Worm (Caenorhabditis elegans): ENCODE results near the gene C44B11.4.
A peak's percentile ranks its signal among the peaks of the same experiment; 100 is the strongest.

Gene C44B11.4

DNA sequence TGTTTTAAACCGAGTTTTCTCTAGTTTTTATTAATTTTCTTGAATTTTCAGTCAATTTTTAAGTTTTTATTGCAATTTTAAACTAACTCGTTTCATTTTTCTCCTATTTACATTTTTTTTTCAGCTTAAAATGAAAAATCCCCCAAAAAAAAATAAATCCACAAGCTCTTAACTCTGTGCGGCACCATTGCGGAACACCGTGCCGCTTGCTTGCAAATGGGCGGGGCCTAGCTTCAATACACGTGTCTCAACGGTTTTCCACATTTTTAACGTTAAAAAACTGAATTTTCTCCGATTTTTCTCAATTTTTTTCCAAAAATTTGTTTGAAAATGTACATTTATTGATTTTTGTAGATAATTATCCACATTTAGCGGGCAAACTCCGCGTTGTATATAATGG is 31.4 kb upstream of the C44B11.4 start, which contains the start of gene R148.3 (continued):
- TF ChIP-seq dpl-1 (GFP tag; optimal IDR thresholded peaks at IDR 0.05) (peak; percentile 3 to 61 (median 40)), snpc-4 (tag; optimal IDR thresholded peaks at IDR 0.05) (peak; percentile 10), efl-1 (optimal IDR thresholded peaks at IDR 0.05) (peak; percentile 36 to 50), efl-1 (GFP tag; optimal IDR thresholded peaks at IDR 0.05 in 1 of 2) (peak; percentile 41 to 94), lin-35 (GFP tag; optimal IDR thresholded peaks at IDR 0.05) (peak; percentile 6 to 59), nhr-237 (tag; optimal IDR thresholded peaks at IDR 0.05) (no peak), lin-13 (GFP tag; optimal IDR thresholded peaks at IDR 0.05) (peak; percentile 26), ceh-82 (tag; optimal IDR thresholded peaks at IDR 0.05) (peak; percentile 33 to 45 (median 34)), unc-130 (tag; optimal IDR thresholded peaks at IDR 0.05) (peak; percentile 53), mep-1 (tag; optimal IDR thresholded peaks at IDR 0.05) (peak; percentile 68), nhr-20 (tag; optimal IDR thresholded peaks at IDR 0.05) (peak; percentile 35), nhr-19 (GFP tag; conservative IDR thresholded peaks at IDR 0.05) (peak; percentile 37), efl-3 (GFP tag; optimal IDR thresholded peaks at IDR 0.05) (no peak), skn-1 (tag; optimal IDR thresholded peaks at IDR 0.05) (peak; percentile 36), nhr-47 (tag; optimal IDR thresholded peaks at IDR 0.05) (peak; percentile 59), xbp-1 (tag; optimal IDR thresholded peaks at IDR 0.05) (peak; percentile 90), blmp-1 (tag; optimal IDR thresholded peaks at IDR 0.05) (peak; percentile 42), mdl-1 (tag; optimal IDR thresholded peaks at IDR 0.05) (peak in 1 of 2 experiments; percentile 61), ztf-11 (tag; optimal IDR thresholded peaks at IDR 0.05) (peak in 1 of 2 experiments; percentile 31), tbx-2 (tag; optimal IDR thresholded peaks at IDR 0.05) (peak; percentile 48), rnt-1 (tag; optimal IDR thresholded peaks at IDR 0.05) (peak; percentile 74), pqm-1 (tag; optimal IDR thresholded peaks at IDR 0.05) (no peak)

DNA sequence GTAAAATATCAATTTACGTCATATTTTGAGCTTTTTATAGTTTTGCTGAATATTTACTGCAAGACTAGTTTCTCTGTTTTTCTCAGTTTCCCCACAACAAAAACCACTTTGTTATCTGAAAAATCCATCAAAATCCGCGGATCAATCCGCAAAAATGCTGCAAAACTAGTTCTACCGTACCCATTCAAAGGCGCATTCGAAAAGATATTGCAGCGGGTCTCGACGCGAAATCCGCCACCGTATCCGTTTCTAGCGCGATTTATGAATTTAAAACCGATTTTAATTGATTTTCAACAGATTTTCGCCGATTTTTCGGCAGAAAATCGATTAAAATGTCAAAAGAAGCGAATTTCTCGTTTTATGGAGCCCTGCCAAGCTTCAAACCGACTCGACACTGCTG is 27.8 kb upstream of the C44B11.4 start, which contains the start of gene R148.4:
Gene R148.4 (plus strand): TSS at position 211 of the 400 bp plus-strand sequence.
- TF ChIP-seq elt-3 (tag; optimal IDR thresholded peaks at IDR 0.05) (no peak), snpc-4 (tag; optimal IDR thresholded peaks at IDR 0.05) (no peak), nhr-28 (tag; optimal IDR thresholded peaks at IDR 0.05) (no peak), sup-37 (GFP tag; optimal IDR thresholded peaks at IDR 0.05) (no peak), aha-1 (tag; optimal IDR thresholded peaks at IDR 0.05) (no peak), nhr-85 (tag) (no peak), snu-23 (GFP tag; optimal IDR thresholded peaks at IDR 0.05) (no peak), ces-1 (GFP tag; optimal IDR thresholded peaks at IDR 0.05) (no peak), C16A3.4 (tag; optimal IDR thresholded peaks at IDR 0.05) (no peak), pag-3 (tag; optimal IDR thresholded peaks at IDR 0.05; ENCODE audit: borderline replicate concordance, insufficient read depth) (no peak), tlp-1 (tag; optimal IDR thresholded peaks at IDR 0.05) (no peak), isw-1 (GFP tag; IDR thresholded peaks at IDR 0.05) (no peak), mdl-1 (tag; optimal IDR thresholded peaks at IDR 0.05) (no peak), nhr-71 (tag; optimal IDR thresholded peaks at IDR 0.05) (no peak), efl-1 (optimal IDR thresholded peaks at IDR 0.05) (no peak), efl-1 (GFP tag; optimal IDR thresholded peaks at IDR 0.05 in 1 of 2) (no peak), dpl-1 (GFP tag; optimal IDR thresholded peaks at IDR 0.05) (no peak), unc-30 (tag; optimal IDR thresholded peaks at IDR 0.05) (no peak), dsc-1 (tag; optimal IDR thresholded peaks at IDR 0.05) (no peak), C04F5.9 (tag; optimal IDR thresholded peaks at IDR 0.05) (no peak), rnt-1 (tag; optimal IDR thresholded peaks at IDR 0.05) (no peak)

DNA sequence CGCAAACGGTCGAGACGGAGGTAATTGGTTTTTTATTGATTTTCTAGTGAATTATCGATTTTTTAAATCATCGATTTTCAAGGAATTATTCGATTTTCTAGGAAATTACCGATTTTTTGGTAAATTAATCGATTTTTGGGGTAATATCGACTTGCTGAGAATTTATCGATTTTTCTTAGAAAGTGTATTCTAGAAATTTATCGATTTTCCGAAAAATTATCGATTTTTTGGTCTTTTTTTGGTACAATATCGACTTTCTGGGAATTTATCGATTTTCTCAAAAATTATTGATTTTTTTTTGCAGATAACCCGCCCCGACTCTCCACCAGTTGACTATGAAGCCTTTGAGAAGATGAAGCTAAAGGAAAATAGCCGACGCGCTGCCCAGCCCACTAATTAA is 27.0 kb upstream of the C44B11.4 start:
- no peak for TF ChIP-seq nhr-71 (tag; optimal IDR thresholded peaks at IDR 0.05)

ce11 chrIII:3169279-3169678 is 25.7 kb upstream of the C44B11.4 start:
- TF ChIP-seq elt-3 (tag; optimal IDR thresholded peaks at IDR 0.05): no peak
- no peak for TF ChIP-seq nhr-12 (tag; optimal IDR thresholded peaks at IDR 0.05)
- no peak for TF ChIP-seq C34B4.2 (tag; optimal IDR thresholded peaks at IDR 0.05)
- no peak for TF ChIP-seq mdl-1 (tag; optimal IDR thresholded peaks at IDR 0.05)
- no peak for TF ChIP-seq efl-1 (optimal IDR thresholded peaks at IDR 0.05)
- TF ChIP-seq efl-1 (GFP tag; optimal IDR thresholded peaks at IDR 0.05 in 1 of 2): no peak
- no peak for TF ChIP-seq lir-3 (tag; optimal IDR thresholded peaks at IDR 0.05; ENCODE audit: poor library complexity)
- no peak for TF ChIP-seq dsc-1 (tag; optimal IDR thresholded peaks at IDR 0.05)
- TF ChIP-seq dpl-1 (GFP tag; optimal IDR thresholded peaks at IDR 0.05): no peak
- TF ChIP-seq lin-15B (tag; optimal IDR thresholded peaks at IDR 0.05): no peak
- TF ChIP-seq fkh-4 (tag; optimal IDR thresholded peaks at IDR 0.05; ENCODE audit: borderline replicate concordance): no peak
- no peak for TF ChIP-seq snu-23 (GFP tag; optimal IDR thresholded peaks at IDR 0.05)
- TF ChIP-seq aha-1 (tag; optimal IDR thresholded peaks at IDR 0.05): no peak
- no peak for TF ChIP-seq egl-27 (tag; optimal IDR thresholded peaks at IDR 0.05)
- TF ChIP-seq nhr-19 (GFP tag; conservative IDR thresholded peaks at IDR 0.05): no peak
